Worm (Caenorhabditis elegans) whole organism, L3 larva: ENCODE measurements around the gene F38B7.3.

Experiments
- aly-2 ChIP-seq: fragments of 150-350 bp; optimal IDR thresholded peaks from 2 replicates; lab custom pipeline; 2014; ENCODE audit warnings: missing biosample characterization, missing genetic modification characterization
- ceh-28 ChIP-seq: fragments of 150-350 bp; optimal IDR thresholded peaks from 2 replicates; lab custom pipeline; 2014; ENCODE audit warnings: missing biosample characterization, missing genetic modification reagents, missing genetic modification characterization
- elt-2 ChIP-seq: sonication (generic microtip); optimal IDR thresholded peaks from 2 replicates; lab custom pipeline; 2016; ENCODE audit warnings: missing genetic modification reagents, mild to moderate bottlenecking, missing genetic modification characterization, missing compliant biosample characterization
- elt-3 ChIP-seq, 3 experiments: fragments of 150-350 bp in 1 of 3; sonication (generic microtip) in 2 of 3; optimal IDR thresholded peaks; 2 replicates in 2 of 3; 4 replicates in 1 of 3; lab custom pipeline; 2014 to 2017; ENCODE audit warnings: missing biosample characterization in 3 of 3, missing genetic modification characterization in 3 of 3
- fkh-10 ChIP-seq: sonication (generic microtip); optimal IDR thresholded peaks from 2 replicates; lab custom pipeline; 2017; ENCODE audit warnings: missing biosample characterization, missing genetic modification reagents, missing genetic modification characterization
- fos-1 ChIP-seq: fragments of 150-350 bp; optimal IDR thresholded peaks from 2 replicates; lab custom pipeline; 2014; ENCODE audit warnings: missing biosample characterization, missing genetic modification characterization
- nhr-237 ChIP-seq: fragments of 150-350 bp; optimal IDR thresholded peaks from 2 replicates; lab custom pipeline; 2014; ENCODE audit warnings: missing biosample characterization, missing genetic modification characterization
- nhr-25 ChIP-seq: sonication (generic microtip); optimal IDR thresholded peaks from 2 replicates; lab custom pipeline; 2017; ENCODE audit warnings: missing biosample characterization, missing genetic modification characterization
- pqm-1 ChIP-seq: fragments of 150-350 bp; optimal IDR thresholded peaks from 2 replicates; lab custom pipeline; 2017; ENCODE audit warnings: missing biosample characterization, missing genetic modification characterization, inconsistent platforms
- unc-39 ChIP-seq: sonication (generic microtip); optimal IDR thresholded peaks from 4 replicates; lab custom pipeline; 2017; ENCODE audit warnings: missing biosample characterization, missing genetic modification characterization
- unc-62 ChIP-seq: fragments of 150-350 bp; sonication (generic microtip); optimal IDR thresholded peaks from 4 replicates; lab custom pipeline; 2014; ENCODE audit warnings: missing biosample characterization, missing genetic modification reagents, missing genetic modification characterization
- ztf-11 ChIP-seq: fragments of 150-350 bp; optimal IDR thresholded peaks from 2 replicates; lab custom pipeline; 2014; ENCODE audit warnings: missing biosample characterization, missing genetic modification characterization
- ztf-4 ChIP-seq: fragments of 150-350 bp; optimal IDR thresholded peaks from 2 replicates; lab custom pipeline; 2014; ENCODE audit warnings: missing biosample characterization, missing genetic modification characterization

ce11 chrV:11543564-11543963 lies 5.3 kb upstream of the F38B7.3 start, which contains the start of gene F38B7.2:
- TF ChIP-seq nhr-237 (tag; lab: Kevin White, UChicago): no peak
- no peak for TF ChIP-seq elt-2 (tag; lab: Kevin White, UChicago)
- no peak for TF ChIP-seq aly-2 (tag; lab: Kevin White, UChicago)
- TF ChIP-seq nhr-25 (tag; lab: Kevin White, UChicago): peak; percentile 76
- TF ChIP-seq unc-62 (GFP tag; lab: Kevin White, UChicago): no peak
- TF ChIP-seq pqm-1 (tag; lab: Kevin White, UChicago): no peak
- no peak for TF ChIP-seq elt-3 (tag; optimal IDR thresholded peaks at IDR 0.05; lab: Kevin White, UChicago)
- no peak for TF ChIP-seq ztf-4
- no peak for TF ChIP-seq fkh-10 (GFP tag; lab: Kevin White, UChicago)
- TF ChIP-seq unc-39 (tag; lab: Kevin White, UChicago): no peak
- no peak for TF ChIP-seq ztf-11 (tag; lab: Kevin White, UChicago)
- no peak for TF ChIP-seq ceh-28
- TF ChIP-seq fos-1 (tag; lab: Kevin White, UChicago): no peak
